Fruit fly (Drosophila melanogaster) whole organism, embryonic: ENCODE results near the gene CG15375.

Experiments used
- Atf-2 ChIP-seq: fragments of 200-800 bp; sonication (Bioruptor generic); optimal IDR thresholded peaks from 2 replicates; lab custom pipeline; 2016; ENCODE audit warnings: missing biosample characterization, missing genetic modification characterization
- C15 ChIP-seq: fragments of 200-800 bp; sonication (Bioruptor generic); IDR thresholded peaks from 3 replicates; pipeline ENCODE4 v1.3.6; 2022; ENCODE audit warnings: missing biosample characterization, missing genetic modification characterization
- CG12391 ChIP-seq: fragments of 200-800 bp; sonication (Bioruptor generic); optimal IDR thresholded peaks from 3 replicates; lab custom pipeline; 2018; ENCODE audit warnings: missing biosample characterization, mild to moderate bottlenecking, missing genetic modification characterization, moderate library complexity
- CG12744 ChIP-seq: fragments of 200-800 bp; sonication (Bioruptor generic); optimal IDR thresholded peaks from 2 replicates; lab custom pipeline; 2016; ENCODE audit warnings: missing biosample characterization, missing genetic modification characterization
- CG13894 ChIP-seq: fragments of 200-800 bp; sonication (Bioruptor generic); optimal IDR thresholded peaks from 3 replicates; lab custom pipeline; 2018; ENCODE audit warnings: missing biosample characterization, mild to moderate bottlenecking, missing genetic modification characterization, moderate library complexity
- CG14667 ChIP-seq: fragments of 200-800 bp; sonication (Bioruptor generic); IDR thresholded peaks from 2 replicates; pipeline ENCODE4 v1.3.6; 2022; ENCODE audit warnings: missing biosample characterization, missing genetic modification characterization
- CG15073 ChIP-seq: fragments of 200-800 bp; sonication (Bioruptor generic); optimal IDR thresholded peaks from 2 replicates; lab custom pipeline; 2016; ENCODE audit warnings: missing biosample characterization, missing genetic modification characterization
- CG1647 ChIP-seq: fragments of 200-800 bp; sonication (Bioruptor generic); optimal IDR thresholded peaks from 3 replicates; lab custom pipeline; 2016; ENCODE audit warnings: missing biosample characterization, missing genetic modification characterization
- CG17359 ChIP-seq: fragments of 200-800 bp; sonication (Bioruptor generic); optimal IDR thresholded peaks from 3 replicates; lab custom pipeline; 2018; ENCODE audit warnings: missing biosample characterization, mild to moderate bottlenecking, missing genetic modification characterization, moderate library complexity
- CG3726 ChIP-seq: fragments of 200-800 bp; sonication (Bioruptor generic); IDR thresholded peaks from 3 replicates; pipeline ENCODE4, ENCODE4 v1.3.6; 2022; ENCODE audit warnings: missing biosample characterization, missing genetic modification characterization
- CG4360 ChIP-seq: fragments of 200-800 bp; sonication (Bioruptor generic); IDR thresholded peaks from 2 replicates; pipeline ENCODE4 v1.3.6; 2022; ENCODE audit warnings: missing biosample characterization, missing genetic modification characterization
- CG43689 ChIP-seq: fragments of 200-800 bp; sonication (Bioruptor generic); IDR thresholded peaks from 2 replicates; pipeline ENCODE4 v1.3.6; 2022; ENCODE audit warnings: missing biosample characterization, missing genetic modification characterization
- CG4424 ChIP-seq: fragments of 200-800 bp; sonication (Bioruptor generic); optimal IDR thresholded peaks from 3 replicates; lab custom pipeline; 2016; ENCODE audit warnings: missing biosample characterization, missing genetic modification characterization
- CTCF ChIP-seq: fragments of 200-800 bp; sonication (Bioruptor generic); optimal IDR thresholded peaks from 2 replicates; lab custom pipeline; 2017; ENCODE audit warnings: missing biosample characterization, mild to moderate bottlenecking, missing genetic modification characterization, moderate library complexity
- Dfd ChIP-seq, 2 experiments: fragments of >200 bp; optimal IDR thresholded peaks; 2 replicates each; lab custom pipeline; 2017; ENCODE audit warnings: missing biosample characterization in 2 of 2, missing genetic modification characterization in 2 of 2
- E2f2 ChIP-seq: fragments of 200-800 bp; sonication (Bioruptor generic); IDR thresholded peaks from 2 replicates; pipeline ENCODE4 v1.3.6; 2022; ENCODE audit warnings: missing biosample characterization, missing genetic modification characterization
- Lpt ChIP-seq: fragments of >200 bp; optimal IDR thresholded peaks from 2 replicates; lab custom pipeline; 2018; ENCODE audit warnings: missing biosample characterization, missing genetic modification characterization
- MTF-1 ChIP-seq: fragments of 200-800 bp; sonication (Bioruptor generic); optimal IDR thresholded peaks from 2 replicates; lab custom pipeline; 2018; ENCODE audit warnings: missing biosample characterization, mild to moderate bottlenecking, missing genetic modification characterization, borderline replicate concordance
- NC2β ChIP-seq: fragments of 200-800 bp; sonication (Bioruptor generic); optimal IDR thresholded peaks from 2 replicates; lab custom pipeline; 2016; ENCODE audit warnings: missing biosample characterization, missing genetic modification characterization
- Ptx1 ChIP-seq: fragments of 200-800 bp; sonication (Bioruptor generic); IDR thresholded peaks from 2 replicates; pipeline ENCODE4 v1.3.6; 2022; ENCODE audit warnings: missing biosample characterization, missing genetic modification characterization
- Vsx1 ChIP-seq: fragments of 200-800 bp; sonication (Bioruptor generic); optimal IDR thresholded peaks from 2 replicates; lab custom pipeline; 2017; ENCODE audit warnings: missing biosample characterization, mild to moderate bottlenecking, missing genetic modification characterization, missing genetic modification reagents
- ase ChIP-seq: fragments of 200-800 bp; sonication (Bioruptor generic); IDR thresholded peaks from 3 replicates; pipeline ENCODE4 v1.3.6; 2022; ENCODE audit warnings: missing biosample characterization, missing genetic modification characterization
- cg ChIP-seq: fragments of 200-800 bp; sonication (Bioruptor generic); optimal IDR thresholded peaks from 3 replicates; lab custom pipeline; 2019; ENCODE audit warnings: missing biosample characterization, mild to moderate bottlenecking, missing genetic modification characterization, moderate library complexity
- chm ChIP-seq: fragments of 200-800 bp; sonication (Bioruptor generic); IDR thresholded peaks from 2 replicates; pipeline ENCODE4 v1.3.6; 2022; ENCODE audit warnings: missing biosample characterization, missing genetic modification characterization
- crol ChIP-seq: fragments of 200-800 bp; sonication (Bioruptor generic); IDR thresholded peaks from 2 replicates; pipeline ENCODE4 v1.3.6; 2022; ENCODE audit warnings: missing biosample characterization, missing genetic modification characterization
- cwo ChIP-seq: fragments of 200-800 bp; sonication (Bioruptor generic); optimal IDR thresholded peaks from 3 replicates; lab custom pipeline; 2017; ENCODE audit warnings: missing biosample characterization, missing genetic modification characterization, mild to moderate bottlenecking, moderate library complexity, missing genetic modification reagents
- ems ChIP-seq: fragments of 200-800 bp; sonication (Bioruptor generic); optimal IDR thresholded peaks from 3 replicates; lab custom pipeline; 2016; ENCODE audit warnings: missing biosample characterization, missing genetic modification characterization
- en ChIP-seq: fragments of 200-800 bp; sonication (Bioruptor generic); optimal IDR thresholded peaks from 2 replicates; lab custom pipeline; 2016; ENCODE audit warnings: missing biosample characterization, missing genetic modification characterization
- esg ChIP-seq: fragments of 200-800 bp; sonication (Bioruptor generic); conservative IDR thresholded peaks from 2 replicates; pipeline ENCODE4 v1.3.6; 2022; ENCODE audit warnings: missing biosample characterization, missing genetic modification characterization
- eyg ChIP-seq: fragments of 200-800 bp; sonication (Bioruptor generic); optimal IDR thresholded peaks from 3 replicates; lab custom pipeline; 2016; ENCODE audit warnings: missing biosample characterization, missing genetic modification characterization
- hb ChIP-seq: fragments of 200-800 bp; sonication (Bioruptor generic); IDR thresholded peaks from 3 replicates; pipeline ENCODE4 v1.3.6; 2022; ENCODE audit warnings: missing biosample characterization, missing genetic modification characterization; ENCODE audit not compliant: partially characterized antibody
- jigr1 ChIP-seq: fragments of 200-800 bp; sonication (Bioruptor generic); IDR thresholded peaks from 3 replicates; pipeline ENCODE4 v1.3.6; 2022; ENCODE audit warnings: missing biosample characterization, missing genetic modification characterization
- lilli ChIP-seq: fragments of 200-800 bp; sonication (Bioruptor generic); optimal IDR thresholded peaks from 3 replicates; lab custom pipeline; 2016; ENCODE audit warnings: missing biosample characterization, missing genetic modification characterization
- lov ChIP-seq, 2 experiments: fragments of 200-800 bp in 1 of 2; fragments of >200 bp in 1 of 2; sonication (Bioruptor generic) in 1 of 2; IDR thresholded peaks in 1 of 2; optimal IDR thresholded peaks in 1 of 2; 2 replicates in 1 of 2; 3 replicates in 1 of 2; pipeline versions ENCODE4 v1.3.6 to Lab custom; 2017 to 2022; ENCODE audit warnings: missing biosample characterization in 1 of 2, missing genetic modification characterization in 1 of 2
- mam ChIP-seq: fragments of 200-800 bp; sonication (Bioruptor generic); optimal IDR thresholded peaks from 3 replicates; lab custom pipeline; 2016; ENCODE audit warnings: missing biosample characterization, missing genetic modification characterization
- mirr ChIP-seq: fragments of 200-800 bp; sonication (Bioruptor generic); optimal IDR thresholded peaks from 3 replicates; lab custom pipeline; 2018; ENCODE audit warnings: missing biosample characterization, mild to moderate bottlenecking, missing genetic modification characterization
- nau ChIP-seq: fragments of 200-800 bp; sonication (Bioruptor generic); optimal IDR thresholded peaks from 3 replicates; lab custom pipeline; 2017; ENCODE audit warnings: missing biosample characterization, mild to moderate bottlenecking, missing genetic modification characterization, missing genetic modification reagents
- nerfin-2 ChIP-seq: fragments of 200-800 bp; sonication (Bioruptor generic); IDR thresholded peaks from 2 replicates; pipeline ENCODE4 v1.3.6; 2022; ENCODE audit warnings: missing biosample characterization, missing genetic modification characterization; ENCODE audit not compliant: partially characterized antibody
- nmo ChIP-seq: fragments of 200-800 bp; sonication (Bioruptor generic); optimal IDR thresholded peaks from 2 replicates; lab custom pipeline; 2018; ENCODE audit warnings: missing biosample characterization, mild to moderate bottlenecking, missing genetic modification characterization, moderate library complexity
- salm ChIP-seq: fragments of 200-800 bp; sonication (Bioruptor generic); optimal IDR thresholded peaks from 2 replicates; lab custom pipeline; 2018; ENCODE audit warnings: missing biosample characterization, mild to moderate bottlenecking, missing genetic modification characterization
- slp2 ChIP-seq: fragments of 200-800 bp; sonication (Bioruptor generic); optimal IDR thresholded peaks from 2 replicates; lab custom pipeline; 2016; ENCODE audit warnings: missing biosample characterization, missing genetic modification characterization
- sqz ChIP-seq: fragments of 200-800 bp; sonication (Bioruptor generic); optimal IDR thresholded peaks from 3 replicates; lab custom pipeline; 2018; ENCODE audit warnings: missing biosample characterization, mild to moderate bottlenecking, missing genetic modification characterization
- tup ChIP-seq: fragments of 200-800 bp; sonication (Bioruptor generic); optimal IDR thresholded peaks from 2 replicates; lab custom pipeline; 2016; ENCODE audit warnings: missing biosample characterization, mild to moderate bottlenecking, missing genetic modification characterization, moderate library complexity

The CG15375 gene

DNA sequence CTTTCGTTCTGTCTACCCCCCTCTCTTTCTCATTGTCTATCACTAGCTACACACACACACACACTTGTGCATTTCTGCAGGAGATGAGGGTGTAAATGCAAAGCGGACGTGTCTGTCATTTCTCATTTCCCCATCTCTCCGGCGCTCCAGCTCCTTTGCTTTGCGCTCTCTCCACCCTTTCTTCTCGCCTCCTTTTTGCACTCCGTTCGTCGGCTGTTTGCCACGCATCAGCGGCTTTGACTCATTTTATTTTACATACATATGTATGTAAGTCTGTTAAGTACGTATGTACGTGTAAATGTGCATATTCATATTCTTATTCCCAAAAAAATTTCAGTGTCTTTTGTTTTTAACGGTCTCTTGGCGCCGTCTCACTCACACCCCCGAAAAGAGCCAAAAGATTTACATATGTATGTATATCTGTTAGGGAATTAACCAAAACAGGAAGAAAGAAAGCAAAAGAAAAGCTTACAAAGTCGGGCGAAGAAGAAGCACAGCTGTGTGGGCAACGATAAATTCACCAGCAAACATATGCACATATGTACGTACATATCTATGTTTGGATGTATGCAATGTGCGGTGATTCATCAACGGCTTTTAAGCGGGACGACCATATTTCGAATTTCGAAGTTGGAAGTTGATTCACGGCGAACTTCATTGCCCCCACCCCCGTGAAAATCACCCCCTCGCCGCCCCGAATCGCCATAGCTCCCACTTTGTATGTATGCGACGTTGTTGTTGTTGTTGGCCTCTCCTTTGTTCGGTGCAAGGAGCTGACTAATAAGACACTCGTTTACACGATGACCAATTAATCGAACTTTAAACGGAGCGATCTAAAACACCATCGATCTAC, 6.4 kb downstream of the CG15375 start (continued):
- TF ChIP-seq CG3726 (GFP tag; lab: Robert Waterston, UW) (no peak), Dfd (GFP tag; optimal IDR thresholded peaks at IDR 0.05; lab: Kevin White, UChicago) (no peak), nau (GFP tag; lab: Kevin White, UChicago) (no peak), slp2 (no peak), CG17359 (no peak), jigr1 (GFP tag; lab: Robert Waterston, UW) (no peak), E2f2 (GFP tag; lab: Robert Waterston, UW) (no peak), Atf-2 (GFP tag; lab: Kevin White, UChicago) (no peak), ems (GFP tag; lab: Kevin White, UChicago) (no peak), chm (GFP tag; lab: Robert Waterston, UW) (no peak), Ptx1 (GFP tag; lab: Robert Waterston, UW) (no peak), cwo (GFP tag; lab: Kevin White, UChicago) (no peak), eyg (GFP tag; lab: Kevin White, UChicago) (no peak), CTCF (no peak), cg (peak; percentile 21), CG14667 (GFP tag; lab: Robert Waterston, UW) (no peak), mirr (GFP tag; lab: Kevin White, UChicago) (no peak), hb (no peak), CG12391 (tag; lab: Kevin White, UChicago) (no peak), CG12744 (GFP tag; lab: Kevin White, UChicago) (no peak), CG4360 (GFP tag; lab: Robert Waterston, UW) (peak; percentile 86), crol (GFP tag; lab: Robert Waterston, UW) (peak; percentile 67), CG1647 (GFP tag; lab: Kevin White, UChicago) (no peak), salm (no peak), esg (GFP tag; lab: Robert Waterston, UW) (no peak), NC2β (GFP tag; lab: Kevin White, UChicago) (no peak), lov (optimal IDR thresholded peaks at IDR 0.05; lab: Kevin White, UChicago) (no peak), lov (GFP tag; IDR thresholded peaks at IDR 0.05; lab: Robert Waterston, UW) (no peak), CG43689 (GFP tag; lab: Robert Waterston, UW) (no peak), MTF-1 (GFP tag; lab: Kevin White, UChicago) (no peak), CG13894 (tag; lab: Kevin White, UChicago) (no peak), tup (GFP tag; lab: Kevin White, UChicago) (no peak), en (GFP tag; lab: Kevin White, UChicago) (no peak), sqz (peak; percentile 0), nmo (no peak), Lpt (GFP tag; lab: Kevin White, UChicago) (no peak), lilli (GFP tag; lab: Kevin White, UChicago) (no peak), CG4424 (GFP tag; lab: Kevin White, UChicago) (no peak), ase (GFP tag; lab: Robert Waterston, UW) (no peak), C15 (no peak), nerfin-2 (GFP tag; lab: Robert Waterston, UW) (no peak), CG15073 (no peak), mam (no peak), Vsx1 (GFP tag; lab: Kevin White, UChicago) (no peak)
